Fruit fly (Drosophila melanogaster) whole organism, embryonic: ENCODE data around the gene CG9717.

ENCODE experiments used
- CG10321 ChIP-seq: fragments of 200-800 bp; sonication (Bioruptor generic); IDR thresholded peaks from 2 replicates; pipeline ENCODE4 v1.3.6; 2022; ENCODE audit warnings: missing biosample characterization, missing genetic modification characterization
- CG10979 ChIP-seq: fragments of 200-800 bp; sonication (Bioruptor generic); optimal IDR thresholded peaks from 2 replicates; lab custom pipeline; 2018; ENCODE audit warnings: missing biosample characterization, mild to moderate bottlenecking, missing genetic modification characterization, moderate library complexity
- CG12299 ChIP-seq: fragments of 200-800 bp; sonication (Bioruptor generic); optimal IDR thresholded peaks from 2 replicates; lab custom pipeline; 2018; ENCODE audit warnings: missing biosample characterization, mild to moderate bottlenecking, missing genetic modification characterization
- CG13424 ChIP-seq: fragments of 200-800 bp; sonication (Bioruptor generic); optimal IDR thresholded peaks from 2 replicates; lab custom pipeline; 2019; ENCODE audit warnings: missing biosample characterization, mild to moderate bottlenecking, missing genetic modification characterization, moderate library complexity
- CG13624 ChIP-seq: fragments of 200-800 bp; sonication (Bioruptor generic); optimal IDR thresholded peaks from 2 replicates; lab custom pipeline; 2016; ENCODE audit warnings: missing biosample characterization, missing genetic modification characterization
- CG17328 ChIP-seq: fragments of 200-800 bp; sonication (Bioruptor generic); IDR thresholded peaks from 2 replicates; pipeline ENCODE4 v1.3.6; 2022; ENCODE audit warnings: missing biosample characterization, missing genetic modification characterization
- CG43689 ChIP-seq: fragments of 200-800 bp; sonication (Bioruptor generic); IDR thresholded peaks from 2 replicates; pipeline ENCODE4 v1.3.6; 2022; ENCODE audit warnings: missing biosample characterization, missing genetic modification characterization
- CG6272 ChIP-seq: fragments of 200-800 bp; sonication (Bioruptor generic); IDR thresholded peaks from 2 replicates; pipeline ENCODE4 v1.3.6; 2022; ENCODE audit warnings: missing biosample characterization, missing genetic modification characterization
- CG8281 ChIP-seq: fragments of 200-800 bp; sonication (Bioruptor generic); optimal IDR thresholded peaks from 2 replicates; lab custom pipeline; 2018; ENCODE audit warnings: missing biosample characterization, mild to moderate bottlenecking, missing genetic modification characterization, moderate library complexity
- CG8924 ChIP-seq: fragments of 200-800 bp; optimal IDR thresholded peaks from 3 replicates; lab custom pipeline; 2019; ENCODE audit warnings: missing biosample characterization, mild to moderate bottlenecking, missing genetic modification characterization, moderate library complexity
- CG9609 ChIP-seq: fragments of 200-800 bp; sonication (Bioruptor generic); optimal IDR thresholded peaks from 3 replicates; lab custom pipeline; 2016; ENCODE audit warnings: missing biosample characterization, missing genetic modification characterization
- Camta ChIP-seq: fragments of 200-800 bp; sonication (Bioruptor generic); optimal IDR thresholded peaks from 2 replicates; lab custom pipeline; 2016; ENCODE audit warnings: missing biosample characterization, missing genetic modification characterization
- Deaf1 ChIP-seq: fragments of 200-800 bp; optimal IDR thresholded peaks from 3 replicates; lab custom pipeline; 2019; ENCODE audit warnings: missing biosample characterization, mild to moderate bottlenecking, missing genetic modification characterization, moderate library complexity
- Gsc ChIP-seq: fragments of 200-800 bp; sonication (Bioruptor generic); IDR thresholded peaks from 2 replicates; pipeline ENCODE4 v1.3.6; 2022; ENCODE audit warnings: missing biosample characterization, missing genetic modification characterization
- H15 ChIP-seq: fragments of 200-800 bp; sonication (Bioruptor generic); IDR thresholded peaks from 3 replicates; pipeline ENCODE4 v1.3.6; 2022; ENCODE audit warnings: missing biosample characterization, missing genetic modification characterization
- H2.0 ChIP-seq: fragments of 200-800 bp; sonication (Bioruptor generic); IDR thresholded peaks from 2 replicates; pipeline ENCODE4 v1.3.6; 2022; ENCODE audit warnings: missing biosample characterization, missing genetic modification characterization
- HLH54F ChIP-seq: fragments of 200-800 bp; sonication (Bioruptor generic); optimal IDR thresholded peaks from 3 replicates; lab custom pipeline; 2016; ENCODE audit warnings: missing biosample characterization, missing genetic modification characterization
- Hr51 ChIP-seq, 2 experiments: fragments of 200-800 bp; sonication (Bioruptor generic); optimal IDR thresholded peaks; 2 replicates in 1 of 2; 3 replicates in 1 of 2; lab custom pipeline; 2016 to 2018; ENCODE audit warnings: missing biosample characterization in 2 of 2, missing genetic modification characterization in 2 of 2, mild to moderate bottlenecking in 1 of 2, moderate library complexity in 1 of 2
- Meics ChIP-seq: fragments of 200-800 bp; sonication (Bioruptor generic); optimal IDR thresholded peaks from 2 replicates; lab custom pipeline; 2017; ENCODE audit warnings: missing biosample characterization, mild to moderate bottlenecking, missing genetic modification characterization
- Myb ChIP-seq: fragments of 200-800 bp; sonication (Bioruptor generic); optimal IDR thresholded peaks from 2 replicates; lab custom pipeline; 2016; ENCODE audit warnings: missing biosample characterization, missing genetic modification characterization
- Poxn ChIP-seq: fragments of 200-800 bp; sonication (Bioruptor generic); IDR thresholded peaks from 2 replicates; pipeline ENCODE4 v1.3.6; 2022; ENCODE audit warnings: missing biosample characterization, missing genetic modification characterization
- Vsx1 ChIP-seq: fragments of 200-800 bp; sonication (Bioruptor generic); optimal IDR thresholded peaks from 2 replicates; lab custom pipeline; 2017; ENCODE audit warnings: missing biosample characterization, mild to moderate bottlenecking, missing genetic modification characterization, missing genetic modification reagents
- Xrp1 ChIP-seq: fragments of 200-800 bp; sonication (Bioruptor generic); IDR thresholded peaks from 2 replicates; pipeline ENCODE4 v1.3.6; 2022; ENCODE audit warnings: missing biosample characterization, missing genetic modification characterization
- ci ChIP-seq: fragments of 200-800 bp; sonication (Bioruptor generic); IDR thresholded peaks from 3 replicates; pipeline ENCODE4 v1.3.6; 2022; ENCODE audit warnings: missing biosample characterization, missing genetic modification characterization
- crol ChIP-seq: fragments of 200-800 bp; sonication (Bioruptor generic); IDR thresholded peaks from 2 replicates; pipeline ENCODE4 v1.3.6; 2022; ENCODE audit warnings: missing biosample characterization, missing genetic modification characterization
- crp ChIP-seq, 2 experiments: fragments of 200-800 bp; sonication (Bioruptor generic); optimal IDR thresholded peaks; 2 replicates in 1 of 2; 3 replicates in 1 of 2; lab custom pipeline; 2017; ENCODE audit warnings: missing biosample characterization in 2 of 2, missing genetic modification characterization in 2 of 2, mild to moderate bottlenecking in 1 of 2, moderate library complexity in 1 of 2
- dpn ChIP-seq, 2 experiments: fragments of 200-800 bp; sonication (Bioruptor generic); optimal IDR thresholded peaks; 3 replicates each; lab custom pipeline; 2016; ENCODE audit warnings: missing biosample characterization in 2 of 2, missing genetic modification characterization in 2 of 2
- ems ChIP-seq: fragments of 200-800 bp; sonication (Bioruptor generic); optimal IDR thresholded peaks from 3 replicates; lab custom pipeline; 2016; ENCODE audit warnings: missing biosample characterization, missing genetic modification characterization
- hb ChIP-seq: fragments of 200-800 bp; sonication (Bioruptor generic); IDR thresholded peaks from 3 replicates; pipeline ENCODE4 v1.3.6; 2022; ENCODE audit warnings: missing biosample characterization, missing genetic modification characterization; ENCODE audit not compliant: partially characterized antibody
- hbn ChIP-seq: fragments of 200-800 bp; sonication (Bioruptor generic); IDR thresholded peaks from 2 replicates; pipeline ENCODE4 v1.3.6; 2022; ENCODE audit warnings: missing biosample characterization, missing genetic modification characterization; ENCODE audit not compliant: partially characterized antibody
- jumu ChIP-seq: fragments of 200-800 bp; sonication (Bioruptor generic); optimal IDR thresholded peaks from 3 replicates; lab custom pipeline; 2016; ENCODE audit warnings: missing biosample characterization, missing genetic modification characterization
- kah ChIP-seq: fragments of 200-800 bp; sonication (Bioruptor generic); optimal IDR thresholded peaks from 2 replicates; lab custom pipeline; 2018; ENCODE audit warnings: missing biosample characterization, mild to moderate bottlenecking, missing genetic modification characterization
- ken ChIP-seq: fragments of 200-800 bp; sonication (Bioruptor generic); IDR thresholded peaks from 3 replicates; pipeline ENCODE4 v1.3.6; 2022; ENCODE audit warnings: missing biosample characterization, missing genetic modification characterization
- lilli ChIP-seq: fragments of 200-800 bp; sonication (Bioruptor generic); optimal IDR thresholded peaks from 3 replicates; lab custom pipeline; 2016; ENCODE audit warnings: missing biosample characterization, missing genetic modification characterization
- mam ChIP-seq: fragments of 200-800 bp; sonication (Bioruptor generic); optimal IDR thresholded peaks from 3 replicates; lab custom pipeline; 2016; ENCODE audit warnings: missing biosample characterization, missing genetic modification characterization
- mld ChIP-seq: fragments of 200-800 bp; sonication (Bioruptor generic); IDR thresholded peaks from 3 replicates; pipeline ENCODE4 v1.3.6; 2022; ENCODE audit warnings: missing biosample characterization, missing genetic modification characterization; ENCODE audit not compliant: partially characterized antibody
- phol ChIP-seq: fragments of 200-800 bp; sonication (Bioruptor generic); optimal IDR thresholded peaks from 3 replicates; lab custom pipeline; 2018; ENCODE audit warnings: missing biosample characterization, mild to moderate bottlenecking, missing genetic modification characterization, moderate library complexity
- prd ChIP-seq, 3 experiments: fragments of >200 bp in 2 of 3; fragments of 200-800 bp in 1 of 3; sonication (Bioruptor generic) in 1 of 3; optimal IDR thresholded peaks in 2 of 3; IDR thresholded peaks in 1 of 3; 2 replicates in 2 of 3; 3 replicates in 1 of 3; pipeline versions ENCODE4 v1.3.6 to Lab custom; 2017 to 2022; ENCODE audit warnings: missing biosample characterization in 1 of 3, missing genetic modification characterization in 1 of 3
- ranshi ChIP-seq: fragments of 200-800 bp; sonication (Bioruptor generic); IDR thresholded peaks from 2 replicates; pipeline ENCODE4 v1.3.6; 2022; ENCODE audit warnings: missing biosample characterization, missing genetic modification characterization
- ro ChIP-seq: fragments of 200-800 bp; sonication (Bioruptor generic); IDR thresholded peaks from 2 replicates; pipeline ENCODE4 v1.3.6; 2022; ENCODE audit warnings: missing biosample characterization, missing genetic modification characterization
- salm ChIP-seq: fragments of 200-800 bp; sonication (Bioruptor generic); optimal IDR thresholded peaks from 2 replicates; lab custom pipeline; 2018; ENCODE audit warnings: missing biosample characterization, mild to moderate bottlenecking, missing genetic modification characterization
- scrt ChIP-seq: fragments of 200-800 bp; sonication (Bioruptor generic); optimal IDR thresholded peaks from 2 replicates; lab custom pipeline; 2018; ENCODE audit warnings: missing biosample characterization, mild to moderate bottlenecking, missing genetic modification characterization, moderate library complexity
- sd ChIP-seq: fragments of 200-800 bp; sonication (Bioruptor generic); optimal IDR thresholded peaks from 3 replicates; lab custom pipeline; 2018; ENCODE audit warnings: missing biosample characterization, mild to moderate bottlenecking, missing genetic modification characterization, moderate library complexity
- sisA ChIP-seq: fragments of 200-800 bp; sonication (Bioruptor generic); IDR thresholded peaks from 2 replicates; pipeline ENCODE4 v1.3.6; 2022; ENCODE audit warnings: missing biosample characterization, missing genetic modification characterization
- stwl ChIP-seq: fragments of 200-800 bp; sonication (Bioruptor generic); optimal IDR thresholded peaks from 3 replicates; lab custom pipeline; 2018; ENCODE audit warnings: missing biosample characterization, mild to moderate bottlenecking, missing genetic modification characterization, moderate library complexity
- sug ChIP-seq: fragments of 200-800 bp; optimal IDR thresholded peaks from 2 replicates; lab custom pipeline; 2019; ENCODE audit warnings: missing biosample characterization, mild to moderate bottlenecking, missing genetic modification characterization, moderate library complexity
- tgo ChIP-seq: fragments of 200-800 bp; sonication (Bioruptor generic); IDR thresholded peaks from 3 replicates; pipeline ENCODE4 v1.3.6; 2022; ENCODE audit warnings: missing biosample characterization, missing genetic modification characterization
- tio ChIP-seq: fragments of 200-800 bp; sonication (Bioruptor generic); optimal IDR thresholded peaks from 2 replicates; lab custom pipeline; 2017; ENCODE audit warnings: missing biosample characterization, missing genetic modification characterization, inconsistent platforms
- tll ChIP-seq, 2 experiments: fragments of 200-800 bp in 1 of 2; fragments of >200 bp in 1 of 2; sonication (Bioruptor generic) in 1 of 2; optimal IDR thresholded peaks; 2 replicates each; lab custom pipeline; 2017 to 2019; ENCODE audit warnings: missing biosample characterization in 2 of 2, missing genetic modification characterization in 2 of 2, mild to moderate bottlenecking in 1 of 2, moderate library complexity in 1 of 2

CG9717 gene

dm6 chr3R:30570554-30571141, 16.5 kb downstream of the CG9717 start (continued):
- no peak for TF ChIP-seq mld (GFP tag; lab: Robert Waterston, UW)
- peak; percentile 46 for TF ChIP-seq CG9609 (GFP tag; lab: Kevin White, UChicago)
- no peak for TF ChIP-seq Poxn (GFP tag; lab: Robert Waterston, UW)
- TF ChIP-seq Vsx1 (GFP tag; lab: Kevin White, UChicago): peak; percentile 51
- peak; percentile 67 to 76 for TF ChIP-seq dpn (GFP tag; optimal IDR thresholded peaks at IDR 0.05; lab: Kevin White, UChicago)
- TF ChIP-seq mam (GFP tag; lab: Kevin White, UChicago): peak; percentile 58
- TF ChIP-seq Hr51 (GFP tag; optimal IDR thresholded peaks at IDR 0.05; lab: Kevin White, UChicago): peak; percentile 19 to 88
- TF ChIP-seq CG10979 (tag; lab: Kevin White, UChicago): peak; percentile 87
- TF ChIP-seq stwl (tag; lab: Kevin White, UChicago): peak; percentile 25
- peak; percentile 35 for TF ChIP-seq sug (tag; lab: Kevin White, UChicago)
- no peak for TF ChIP-seq Deaf1 (tag; lab: Kevin White, UChicago)
- TF ChIP-seq tgo: peak; percentile 79
- TF ChIP-seq salm (tag; lab: Kevin White, UChicago): peak; percentile 79
- TF ChIP-seq ro (GFP tag; lab: Robert Waterston, UW): peak; percentile 46; the same call in 1 of the 2 replicates
- peak; percentile 40; the same call in 1 of the 2 replicates for TF ChIP-seq CG10321 (GFP tag; lab: Robert Waterston, UW)
- TF ChIP-seq HLH54F: peak; percentile 5
- TF ChIP-seq CG12299 (tag; lab: Kevin White, UChicago): peak; percentile 72
- TF ChIP-seq ken (GFP tag; lab: Robert Waterston, UW): peak; percentile 62; the same call in 1 of the 3 replicates
- TF ChIP-seq hbn: no peak
- TF ChIP-seq CG8924 (tag; lab: Kevin White, UChicago): peak; percentile 84
- TF ChIP-seq crp (GFP tag; optimal IDR thresholded peaks at IDR 0.05; lab: Kevin White, UChicago): peak in 1 of 2 experiments; percentile 19
- TF ChIP-seq CG17328: peak; percentile 81
- no peak for TF ChIP-seq crol
- TF ChIP-seq sisA (GFP tag; lab: Robert Waterston, UW): peak; percentile 86
- 0 out of 2 replicates have a peak, but pooled peaks have one; percentile 40 for TF ChIP-seq CG43689 (GFP tag; lab: Robert Waterston, UW)
- no peak for TF ChIP-seq sd (tag; lab: Kevin White, UChicago)
- TF ChIP-seq lilli (GFP tag; lab: Kevin White, UChicago): peak; percentile 61
- TF ChIP-seq CG8281 (tag; lab: Kevin White, UChicago): peak; percentile 99
- TF ChIP-seq hb (GFP tag; lab: Robert Waterston, UW): no peak
- peak; percentile 73 for TF ChIP-seq H2.0 (GFP tag; lab: Robert Waterston, UW)
- no peak for TF ChIP-seq Myb (GFP tag; lab: Kevin White, UChicago)
- 0 out of 2 replicates have a peak, but pooled peaks have one; percentile 23 for TF ChIP-seq Gsc (GFP tag; lab: Robert Waterston, UW)
- no peak for TF ChIP-seq ems (GFP tag; lab: Kevin White, UChicago)
- TF ChIP-seq ranshi: peak; percentile 74
- TF ChIP-seq ci (GFP tag; lab: Robert Waterston, UW): peak; percentile 89
- peak; percentile 67 for TF ChIP-seq kah (GFP tag; lab: Kevin White, UChicago)
- peak; percentile 87 for TF ChIP-seq phol
- TF ChIP-seq jumu (GFP tag; lab: Kevin White, UChicago): peak; percentile 71
- TF ChIP-seq Camta (GFP tag; lab: Kevin White, UChicago): peak; percentile 74
- peak; percentile 87 for TF ChIP-seq Xrp1 (GFP tag; lab: Robert Waterston, UW)
- TF ChIP-seq CG13624 (GFP tag; lab: Kevin White, UChicago): peak; percentile 43
- TF ChIP-seq CG6272 (GFP tag; lab: Robert Waterston, UW): peak; percentile 57
- peak; percentile 47; the same call in 2 of the 3 replicates for TF ChIP-seq H15
- TF ChIP-seq scrt (GFP tag; lab: Kevin White, UChicago): no peak
- peak; percentile 34 for TF ChIP-seq tio
- TF ChIP-seq Meics (GFP tag; lab: Kevin White, UChicago): peak; percentile 58
- peak; percentile 85 for TF ChIP-seq CG13424
- TF ChIP-seq tll (GFP tag; optimal IDR thresholded peaks at IDR 0.05; lab: Kevin White, UChicago): peak in 1 of 2 experiments; percentile 55
- TF ChIP-seq prd (optimal IDR thresholded peaks at IDR 0.05; lab: Kevin White, UChicago): no peak
- peak; percentile 82; the same call in 2 of the 3 replicates for TF ChIP-seq prd (GFP tag; IDR thresholded peaks at IDR 0.05; lab: Robert Waterston, UW)
